Fruit fly (Drosophila melanogaster): ENCODE measurements around the gene Vm32E.

Vm32E gene

DNA sequence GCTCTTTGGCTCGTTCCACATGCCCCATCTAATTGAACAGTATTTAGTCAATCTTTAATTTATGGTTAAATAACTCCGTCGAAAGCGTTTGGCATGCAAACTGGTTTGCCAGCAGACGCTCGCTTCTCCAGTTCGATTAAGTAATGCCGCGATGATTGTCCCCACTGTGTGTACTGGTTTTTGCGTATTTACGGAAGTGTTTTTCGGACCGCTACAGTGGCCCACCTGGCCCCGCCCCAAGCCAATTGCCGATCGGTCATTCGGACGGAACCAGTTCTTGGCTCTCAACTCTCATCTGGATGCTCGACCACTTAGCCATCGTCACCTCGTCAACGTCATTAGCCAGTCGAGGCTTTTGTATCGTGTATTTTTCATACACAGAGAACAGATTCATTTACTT, 25.3 kb upstream of the Vm32E start:
- no peak for TF ChIP-seq toe (GFP tag; optimal IDR thresholded peaks at IDR 0.05)

DNA sequence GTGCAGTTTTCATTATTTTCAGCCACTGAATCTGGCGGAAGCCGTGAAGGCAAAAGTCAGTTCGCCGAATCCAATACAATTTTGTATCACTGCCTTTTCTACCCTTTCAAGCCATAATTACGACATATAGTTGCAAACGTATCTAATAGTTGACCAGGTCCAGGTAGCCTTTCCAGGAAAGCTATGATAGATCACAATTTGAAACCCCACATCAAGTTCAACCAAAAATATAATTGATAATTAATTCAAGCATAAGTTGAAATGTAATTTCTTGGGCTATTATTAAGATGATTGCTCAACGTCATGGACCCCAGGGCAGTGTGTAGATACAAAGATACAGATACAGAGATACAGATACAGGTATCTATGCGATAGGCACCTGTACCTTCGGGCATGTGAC, 24.8 kb upstream of the Vm32E start:
- no peak for TF ChIP-seq CG14711 (tag; optimal IDR thresholded peaks at IDR 0.05)
- TF ChIP-seq CG1620 (GFP tag; optimal IDR thresholded peaks at IDR 0.05) = no peak
- no peak for TF ChIP-seq bab1 (GFP tag; optimal IDR thresholded peaks at IDR 0.05)
- no peak for TF ChIP-seq Clk (GFP tag; optimal IDR thresholded peaks at IDR 0.05)
- TF ChIP-seq Hr96 (GFP tag; optimal IDR thresholded peaks at IDR 0.05) = no peak
- no peak for TF ChIP-seq CG7045 (GFP tag; optimal IDR thresholded peaks at IDR 0.05)
- no peak for TF ChIP-seq Mnt (GFP tag; optimal IDR thresholded peaks at IDR 0.05)
- TF ChIP-seq CG12768 (GFP tag; optimal IDR thresholded peaks at IDR 0.05) = no peak
- TF ChIP-seq CG33017 (tag; optimal IDR thresholded peaks at IDR 0.05) = no peak
- no peak for TF ChIP-seq CG7101 (tag; optimal IDR thresholded peaks at IDR 0.05)
- TF ChIP-seq toe (GFP tag; optimal IDR thresholded peaks at IDR 0.05) = no peak
- TF ChIP-seq pad (GFP tag; optimal IDR thresholded peaks at IDR 0.05) = no peak
- TF ChIP-seq tj (GFP tag; optimal IDR thresholded peaks at IDR 0.05) = no peak
- TF ChIP-seq cnc (optimal IDR thresholded peaks at IDR 0.05) = no peak
- TF ChIP-seq Crg-1 (GFP tag; optimal IDR thresholded peaks at IDR 0.05) = no peak
- TF ChIP-seq CG11617 (GFP tag; optimal IDR thresholded peaks at IDR 0.05) = no peak
- TF ChIP-seq CG5204 (GFP tag; optimal IDR thresholded peaks at IDR 0.05) = no peak
- no peak for TF ChIP-seq cic (GFP tag; optimal IDR thresholded peaks at IDR 0.05)
- no peak for TF ChIP-seq ovo (GFP tag; optimal IDR thresholded peaks at IDR 0.05)

DNA sequence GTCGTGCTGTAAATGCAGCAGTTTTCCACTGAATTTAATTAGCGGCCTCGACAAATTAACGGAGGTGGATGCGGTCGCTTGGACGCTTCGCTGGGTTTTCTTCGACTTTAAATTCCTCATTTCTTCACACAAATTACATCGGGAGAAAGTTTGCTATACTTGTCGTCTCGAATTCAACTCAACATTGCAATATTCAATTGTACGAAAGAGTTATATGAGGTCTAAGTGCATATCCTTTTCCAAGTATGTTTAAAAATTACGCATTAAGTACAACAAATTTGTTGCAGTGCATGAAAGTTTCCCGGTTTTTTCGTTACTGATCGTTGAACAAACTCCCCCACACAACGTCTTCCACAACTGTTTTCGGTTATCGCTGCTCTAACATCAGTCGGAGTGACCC, 21.2 kb upstream of the Vm32E start:
- TF ChIP-seq cic (GFP tag; optimal IDR thresholded peaks at IDR 0.05) (no peak), Clk (GFP tag; optimal IDR thresholded peaks at IDR 0.05) (no peak), CG7101 (tag; optimal IDR thresholded peaks at IDR 0.05) (no peak), tj (GFP tag; optimal IDR thresholded peaks at IDR 0.05) (no peak), Mnt (GFP tag; optimal IDR thresholded peaks at IDR 0.05) (no peak), CG12768 (GFP tag; optimal IDR thresholded peaks at IDR 0.05) (no peak), pad (GFP tag; optimal IDR thresholded peaks at IDR 0.05) (no peak), Crg-1 (GFP tag; optimal IDR thresholded peaks at IDR 0.05) (no peak)

DNA sequence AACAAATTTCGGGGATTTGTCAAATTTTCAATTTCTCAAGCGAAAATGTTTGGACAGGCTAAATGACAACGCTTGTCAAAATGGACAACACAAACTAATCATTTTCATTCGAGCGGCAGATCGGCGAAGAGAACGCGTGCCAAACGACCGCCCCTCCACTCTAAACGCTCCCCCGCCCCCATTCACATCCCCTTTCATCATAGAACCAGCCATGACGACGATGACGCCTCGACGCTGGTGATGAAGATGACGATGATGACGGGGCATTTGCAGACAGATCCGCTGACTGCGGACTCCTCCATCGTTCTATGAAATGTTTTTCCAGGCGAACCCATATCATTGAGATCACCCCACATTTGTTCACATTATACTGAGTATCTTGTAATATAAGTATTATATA, 18.7 kb upstream of the Vm32E start:
- TF ChIP-seq CG7101 (tag; optimal IDR thresholded peaks at IDR 0.05) = no peak
- TF ChIP-seq CG5204 (GFP tag; optimal IDR thresholded peaks at IDR 0.05) = no peak
- no peak for TF ChIP-seq kay (GFP tag; ENCODE audit: borderline replicate concordance)
- TF ChIP-seq toe (GFP tag; optimal IDR thresholded peaks at IDR 0.05) = no peak
- no peak for TF ChIP-seq CG7045 (GFP tag; optimal IDR thresholded peaks at IDR 0.05)
- TF ChIP-seq Crg-1 (GFP tag; optimal IDR thresholded peaks at IDR 0.05) = no peak
- no peak for TF ChIP-seq Hr96 (GFP tag; optimal IDR thresholded peaks at IDR 0.05)
- no peak for TF ChIP-seq cic (GFP tag; optimal IDR thresholded peaks at IDR 0.05)
- TF ChIP-seq CG1620 (GFP tag; optimal IDR thresholded peaks at IDR 0.05) = no peak
- TF ChIP-seq ovo (GFP tag; optimal IDR thresholded peaks at IDR 0.05) = no peak
- no peak for TF ChIP-seq bab1 (GFP tag; optimal IDR thresholded peaks at IDR 0.05)
- TF ChIP-seq pad (GFP tag; optimal IDR thresholded peaks at IDR 0.05) = no peak

DNA sequence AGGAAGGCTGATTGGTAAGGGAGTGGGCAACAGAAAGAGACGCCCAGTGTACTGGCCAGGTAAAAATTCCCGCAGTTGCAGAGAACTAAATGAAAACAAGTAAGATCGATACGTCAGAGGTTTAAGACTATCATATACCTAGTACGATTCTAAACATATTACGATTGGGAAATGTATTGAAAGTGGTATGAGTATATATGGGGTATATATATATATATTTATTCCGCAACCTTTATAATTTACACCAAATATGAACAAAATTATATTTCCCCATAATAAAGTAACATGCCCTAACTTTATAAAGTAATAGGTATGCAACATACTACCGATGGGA, 17.6 kb upstream of the Vm32E start:
- TF ChIP-seq Clk (GFP tag; optimal IDR thresholded peaks at IDR 0.05) (no peak), CG12768 (GFP tag; optimal IDR thresholded peaks at IDR 0.05) (no peak), cnc (optimal IDR thresholded peaks at IDR 0.05) (no peak), kay (GFP tag; ENCODE audit: borderline replicate concordance) (no peak), ovo (GFP tag; optimal IDR thresholded peaks at IDR 0.05) (no peak), CG14711 (tag; optimal IDR thresholded peaks at IDR 0.05) (no peak), CG7101 (tag; optimal IDR thresholded peaks at IDR 0.05) (no peak), Crg-1 (GFP tag; optimal IDR thresholded peaks at IDR 0.05) (no peak), cic (GFP tag; optimal IDR thresholded peaks at IDR 0.05) (no peak), tj (GFP tag; optimal IDR thresholded peaks at IDR 0.05) (no peak)

DNA sequence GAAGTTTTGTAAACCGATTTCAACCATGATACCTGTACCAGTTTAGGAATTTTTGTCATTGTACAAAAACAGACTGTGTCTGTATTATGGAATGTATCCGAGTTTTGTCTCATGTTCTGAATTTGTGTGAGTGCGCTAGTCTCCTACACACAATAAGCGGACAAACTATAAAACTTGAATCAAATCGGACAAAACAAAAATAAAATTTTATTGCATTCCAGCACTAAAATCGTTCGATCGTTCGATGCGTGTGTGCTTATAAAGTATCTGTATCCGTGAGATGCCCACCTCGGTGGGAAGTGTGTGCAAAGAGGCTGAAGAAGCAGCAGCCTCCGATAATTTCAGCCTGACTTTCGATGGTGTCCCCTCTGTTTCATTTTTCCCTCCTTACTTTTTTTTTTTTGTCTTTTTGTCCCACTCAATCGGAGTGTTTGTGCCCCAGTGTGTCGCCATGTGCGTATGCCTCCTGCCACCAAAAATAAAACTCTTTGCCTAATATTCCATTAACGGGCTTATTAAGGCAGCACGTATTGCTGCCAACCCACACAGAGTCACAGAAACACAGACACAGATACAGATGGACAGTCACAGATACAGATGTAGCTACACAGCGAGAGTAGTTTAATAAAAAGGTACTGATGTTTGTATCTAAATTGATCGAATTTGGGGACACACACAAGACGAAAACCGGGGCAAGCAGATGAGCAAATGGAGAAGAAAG, 17.1 kb upstream of the Vm32E start:
- TF ChIP-seq kay (GFP tag; ENCODE audit: borderline replicate concordance) = no peak
- TF ChIP-seq CG7045 (GFP tag; optimal IDR thresholded peaks at IDR 0.05) = no peak
- TF ChIP-seq Clk (GFP tag; optimal IDR thresholded peaks at IDR 0.05) = no peak
- TF ChIP-seq CG14711 (tag; optimal IDR thresholded peaks at IDR 0.05) = no peak
- no peak for TF ChIP-seq CG5204 (GFP tag; optimal IDR thresholded peaks at IDR 0.05)
- no peak for TF ChIP-seq toe (GFP tag; optimal IDR thresholded peaks at IDR 0.05)
- TF ChIP-seq Hr96 (GFP tag; optimal IDR thresholded peaks at IDR 0.05) = no peak
- TF ChIP-seq CG12768 (GFP tag; optimal IDR thresholded peaks at IDR 0.05) = no peak
- TF ChIP-seq tj (GFP tag; optimal IDR thresholded peaks at IDR 0.05) = no peak
- no peak for TF ChIP-seq bab1 (GFP tag; optimal IDR thresholded peaks at IDR 0.05)
- no peak for TF ChIP-seq CG1620 (GFP tag; optimal IDR thresholded peaks at IDR 0.05)
- no peak for TF ChIP-seq cic (GFP tag; optimal IDR thresholded peaks at IDR 0.05)
- TF ChIP-seq CG11617 (GFP tag; optimal IDR thresholded peaks at IDR 0.05) = no peak
- no peak for TF ChIP-seq CG33017 (tag; optimal IDR thresholded peaks at IDR 0.05)
- no peak for TF ChIP-seq cnc (optimal IDR thresholded peaks at IDR 0.05)
- TF ChIP-seq pad (GFP tag; optimal IDR thresholded peaks at IDR 0.05) = no peak

DNA sequence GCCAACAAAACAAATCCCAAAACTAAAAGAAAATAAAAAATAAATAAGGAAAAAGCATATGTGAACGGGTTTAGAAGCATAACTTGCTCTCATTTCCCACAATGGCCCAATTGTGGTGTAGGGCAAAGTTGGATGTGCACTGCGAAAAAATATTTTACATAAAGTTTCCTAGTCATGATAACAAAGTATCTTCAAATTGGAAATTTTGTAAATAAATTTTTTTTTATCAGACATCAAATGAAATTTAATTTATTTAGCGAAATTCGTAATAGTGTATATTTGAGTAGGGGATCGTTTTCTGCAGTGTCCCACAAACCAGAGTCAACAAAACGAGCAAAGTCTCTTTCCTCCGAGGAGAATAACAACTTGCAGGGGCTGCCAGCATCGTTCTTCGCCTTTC, 12.7 kb upstream of the Vm32E start:
- TF ChIP-seq cic (GFP tag; optimal IDR thresholded peaks at IDR 0.05) (no peak), ovo (GFP tag; optimal IDR thresholded peaks at IDR 0.05) (no peak), tj (GFP tag; optimal IDR thresholded peaks at IDR 0.05) (no peak), Hr96 (GFP tag; optimal IDR thresholded peaks at IDR 0.05) (no peak), toe (GFP tag; optimal IDR thresholded peaks at IDR 0.05) (no peak)
